Fruit fly (Drosophila melanogaster): Measurements from ENCODE around the gene CG12321.
A peak's percentile ranks its signal among the peaks of the same experiment; 100 is the strongest.

dm6 chr3R:18169982-18170531 is 18.4 kb downstream of the CG12321 start:
- no peak for TF ChIP-seq Hr4 (GFP tag; optimal IDR thresholded peaks at IDR 0.05)
- peak; percentile 51 for TF ChIP-seq vri (GFP tag; optimal IDR thresholded peaks at IDR 0.05)
- no peak for TF ChIP-seq CG6276 (GFP tag; optimal IDR thresholded peaks at IDR 0.05)
